Fruit fly (Drosophila melanogaster) whole organism, pupa: ENCODE measurements around the gene Fic.

Experiments used
- CG10348 ChIP-seq: fragments of 200-800 bp; sonication (Bioruptor generic); IDR thresholded peaks from 2 replicates; pipeline ENCODE4 v1.3.6; 2022; ENCODE audit warnings: missing biosample characterization, missing genetic modification characterization
- CG12605 ChIP-seq: fragments of 200-800 bp; sonication (Bioruptor generic); IDR thresholded peaks from 2 replicates; pipeline ENCODE4 v1.3.6; 2022; ENCODE audit warnings: missing biosample characterization, missing genetic modification characterization
- CG13204 ChIP-seq: fragments of 200-800 bp; sonication (Bioruptor generic); optimal IDR thresholded peaks from 2 replicates; lab custom pipeline; 2018; ENCODE audit warnings: missing biosample characterization, mild to moderate bottlenecking, missing genetic modification characterization, moderate library complexity
- CG14655 ChIP-seq: fragments of 200-800 bp; sonication (Bioruptor generic); optimal IDR thresholded peaks from 3 replicates; lab custom pipeline; 2017; ENCODE audit warnings: mild to moderate bottlenecking, missing biosample characterization, missing genetic modification reagents, missing genetic modification characterization
- CG15710 ChIP-seq: fragments of 200-800 bp; sonication (Bioruptor generic); optimal IDR thresholded peaks from 2 replicates; lab custom pipeline; 2018; ENCODE audit warnings: missing biosample characterization, mild to moderate bottlenecking, missing genetic modification characterization, moderate library complexity
- CG17806 ChIP-seq: fragments of 200-800 bp; sonication (Bioruptor generic); optimal IDR thresholded peaks from 2 replicates; lab custom pipeline; 2018; ENCODE audit warnings: missing biosample characterization, mild to moderate bottlenecking, missing genetic modification characterization, moderate library complexity
- CG32121 ChIP-seq: fragments of 200-800 bp; sonication (Bioruptor generic); IDR thresholded peaks from 2 replicates; pipeline ENCODE4 v1.3.6; 2022; ENCODE audit warnings: missing biosample characterization, missing genetic modification characterization
- CG34367 ChIP-seq: fragments of 200-800 bp; sonication (Bioruptor generic); optimal IDR thresholded peaks from 2 replicates; lab custom pipeline; 2018; ENCODE audit warnings: missing biosample characterization, mild to moderate bottlenecking, missing genetic modification characterization
- CG4496 ChIP-seq: fragments of 200-800 bp; sonication (Bioruptor generic); IDR thresholded peaks from 3 replicates; pipeline ENCODE4 v1.3.6; 2022; ENCODE audit warnings: missing biosample characterization, missing genetic modification characterization
- CG8159 ChIP-seq: fragments of 200-800 bp; sonication (Bioruptor generic); optimal IDR thresholded peaks from 3 replicates; lab custom pipeline; 2018; ENCODE audit warnings: missing biosample characterization, mild to moderate bottlenecking, missing genetic modification characterization, moderate library complexity
- CG8301 ChIP-seq: fragments of 200-800 bp; sonication (Bioruptor generic); optimal IDR thresholded peaks from 2 replicates; lab custom pipeline; 2018; ENCODE audit warnings: missing biosample characterization, mild to moderate bottlenecking, missing genetic modification characterization
- CG9948 ChIP-seq: fragments of 200-800 bp; sonication (Bioruptor generic); optimal IDR thresholded peaks from 2 replicates; lab custom pipeline; 2018; ENCODE audit warnings: missing biosample characterization, mild to moderate bottlenecking, missing genetic modification characterization, moderate library complexity
- D1 ChIP-seq: fragments of 200-800 bp; sonication (Bioruptor generic); optimal IDR thresholded peaks from 2 replicates; lab custom pipeline; 2018; ENCODE audit warnings: missing biosample characterization, mild to moderate bottlenecking, missing genetic modification characterization, moderate library complexity
- EcR ChIP-seq: fragments of 200-800 bp; sonication (Bioruptor generic); optimal IDR thresholded peaks from 3 replicates; lab custom pipeline; 2019; ENCODE audit warnings: missing biosample characterization, missing genetic modification characterization, mild to moderate bottlenecking, moderate library complexity, missing genetic modification reagents
- Ets98B ChIP-seq: fragments of 200-800 bp; sonication (Bioruptor generic); IDR thresholded peaks from 2 replicates; pipeline ENCODE4 v1.3.6; 2022; ENCODE audit warnings: missing biosample characterization, missing genetic modification characterization
- Pif1A ChIP-seq: fragments of 200-800 bp; sonication (Bioruptor generic); optimal IDR thresholded peaks from 3 replicates; lab custom pipeline; 2016; ENCODE audit warnings: missing biosample characterization, missing genetic modification characterization
- Pif1B ChIP-seq: fragments of 200-800 bp; sonication (Bioruptor generic); optimal IDR thresholded peaks from 3 replicates; lab custom pipeline; 2016; ENCODE audit warnings: missing biosample characterization, missing genetic modification characterization
- Snoo ChIP-seq: fragments of 200-800 bp; sonication (Bioruptor generic); optimal IDR thresholded peaks from 3 replicates; lab custom pipeline; 2017; ENCODE audit warnings: missing biosample characterization, mild to moderate bottlenecking, missing genetic modification characterization, inconsistent platforms
- fd96Ca ChIP-seq: fragments of 200-800 bp; sonication (Bioruptor generic); IDR thresholded peaks from 3 replicates; pipeline ENCODE4 v1.3.6; 2022; ENCODE audit warnings: missing biosample characterization, missing genetic modification characterization
- gl ChIP-seq: fragments of 200-800 bp; sonication (Bioruptor generic); optimal IDR thresholded peaks from 2 replicates; lab custom pipeline; 2018; ENCODE audit warnings: missing biosample characterization, mild to moderate bottlenecking, missing genetic modification characterization
- rn ChIP-seq: fragments of 200-800 bp; sonication (Bioruptor generic); IDR thresholded peaks from 2 replicates; pipeline ENCODE4 v1.3.6; 2022; ENCODE audit warnings: missing biosample characterization, missing genetic modification characterization

Gene Fic

dm6 chr2L:6470100-6470644 is 46.0 kb downstream of the Fic start:
- TF ChIP-seq CG10348 (GFP tag; lab: Robert Waterston, UW) (no peak), EcR (GFP tag; lab: Kevin White, UChicago) (peak; percentile 75), CG32121 (no peak), CG9948 (tag; lab: Kevin White, UChicago) (no peak)

- TF ChIP-seq EcR (GFP tag; lab: Kevin White, UChicago) (peak; percentile 9), CG14655 (GFP tag; lab: Kevin White, UChicago) (peak; percentile 62), CG34367 (tag; lab: Kevin White, UChicago) (peak; percentile 31), Pif1B (GFP tag; lab: Kevin White, UChicago) (peak; percentile 31), CG32121 (no peak), CG4496 (GFP tag; lab: Robert Waterston, UW) (peak; percentile 44; the same call in 1 of the 3 replicates), rn (GFP tag; lab: Robert Waterston, UW) (no peak), gl (tag; lab: Kevin White, UChicago) (no peak), D1 (peak; percentile 21), CG9948 (tag; lab: Kevin White, UChicago) (peak; percentile 49), CG13204 (no peak), CG15710 (peak; percentile 60), Pif1A (GFP tag; lab: Kevin White, UChicago) (peak; percentile 46), CG12605 (GFP tag; lab: Robert Waterston, UW) (no peak), Snoo (peak; percentile 36), Ets98B (GFP tag; lab: Robert Waterston, UW) (peak; percentile 8; the same call in 1 of the 2 replicates), fd96Ca (GFP tag; lab: Robert Waterston, UW) (no peak), CG8301 (tag; lab: Kevin White, UChicago) (peak; percentile 68), CG10348 (GFP tag; lab: Robert Waterston, UW) (no peak), CG8159 (tag; lab: Kevin White, UChicago) (peak; percentile 69), CG17806 (tag; lab: Kevin White, UChicago) (peak; percentile 48)
Observed at dm6 chr2L:6471978-6472776, 48.0 kb downstream of the Fic start.

- TF ChIP-seq Snoo (peak; percentile 56), fd96Ca (GFP tag; lab: Robert Waterston, UW) (peak; percentile 79; the same call in 2 of the 3 replicates), CG12605 (GFP tag; lab: Robert Waterston, UW) (peak; percentile 75), CG4496 (GFP tag; lab: Robert Waterston, UW) (peak; percentile 82), CG15710 (peak; percentile 77), CG14655 (GFP tag; lab: Kevin White, UChicago) (peak; percentile 72), CG8159 (tag; lab: Kevin White, UChicago) (peak; percentile 83), CG17806 (tag; lab: Kevin White, UChicago) (peak; percentile 57), gl (tag; lab: Kevin White, UChicago) (peak; percentile 23), CG32121 (peak; percentile 67; the same call in 1 of the 2 replicates), EcR (GFP tag; lab: Kevin White, UChicago) (no peak), CG8301 (tag; lab: Kevin White, UChicago) (peak; percentile 71), Pif1A (GFP tag; lab: Kevin White, UChicago) (peak; percentile 58), Pif1B (GFP tag; lab: Kevin White, UChicago) (peak; percentile 34), rn (GFP tag; lab: Robert Waterston, UW) (peak; percentile 38; the same call in 1 of the 2 replicates), CG10348 (GFP tag; lab: Robert Waterston, UW) (no peak), D1 (no peak), CG13204 (peak; percentile 44), CG9948 (tag; lab: Kevin White, UChicago) (peak; percentile 75), CG34367 (tag; lab: Kevin White, UChicago) (peak; percentile 44), Ets98B (GFP tag; lab: Robert Waterston, UW) (peak; percentile 74)
Observed at dm6 chr2L:6473076-6474037, 49.2 kb downstream of the Fic start, which contains the start of gene mmy. mmy (minus strand) TSS chr2L:6473904.

dm6 chr2L:6474298-6474697 is 50.2 kb downstream of the Fic start:
- TF ChIP-seq CG15710: no peak
- no peak for TF ChIP-seq Pif1A (GFP tag; lab: Kevin White, UChicago)
- no peak for TF ChIP-seq Ets98B (GFP tag; lab: Robert Waterston, UW)
- no peak for TF ChIP-seq CG10348 (GFP tag; lab: Robert Waterston, UW)
- TF ChIP-seq Pif1B (GFP tag; lab: Kevin White, UChicago): no peak
- no peak for TF ChIP-seq rn (GFP tag; lab: Robert Waterston, UW)
- TF ChIP-seq CG14655 (GFP tag; lab: Kevin White, UChicago): no peak
- TF ChIP-seq CG34367 (tag; lab: Kevin White, UChicago): no peak
- TF ChIP-seq CG12605 (GFP tag; lab: Robert Waterston, UW): no peak
- no peak for TF ChIP-seq CG4496 (GFP tag; lab: Robert Waterston, UW)
- no peak for TF ChIP-seq CG8159 (tag; lab: Kevin White, UChicago)
- TF ChIP-seq CG8301 (tag; lab: Kevin White, UChicago): no peak
- no peak for TF ChIP-seq CG17806 (tag; lab: Kevin White, UChicago)
- TF ChIP-seq, all 21 proteins: peak for 0
